Worm (Caenorhabditis elegans): ENCODE data around the gene aagr-2.
A peak's percentile ranks its signal among the peaks of the same experiment; 100 is the strongest.

- TF ChIP-seq pqm-1 (tag; optimal IDR thresholded peaks at IDR 0.05) (no peak), fos-1 (tag; optimal IDR thresholded peaks at IDR 0.05) (no peak), mdl-1 (tag; optimal IDR thresholded peaks at IDR 0.05) (no peak), nhr-76 (tag; optimal IDR thresholded peaks at IDR 0.05) (no peak), ztf-4 (tag; optimal IDR thresholded peaks at IDR 0.05) (no peak), elt-3 (tag; optimal IDR thresholded peaks at IDR 0.05) (no peak), ztf-11 (tag; optimal IDR thresholded peaks at IDR 0.05) (no peak), fkh-2 (tag; optimal IDR thresholded peaks at IDR 0.05) (no peak), nhr-23 (tag; optimal IDR thresholded peaks at IDR 0.05) (peak; percentile 28), pha-4 (tag; optimal IDR thresholded peaks at IDR 0.05) (peak; percentile 59), mml-1 (tag; optimal IDR thresholded peaks at IDR 0.05) (no peak)
These were observed 16.6 kb upstream of the aagr-2 start, which contains the start of gene ZK546.19 for ce11 chrII:4941541-4942206.
